Worm (Caenorhabditis elegans) whole organism, L4 larva: ENCODE measurements around the gene R06F6.12.

Experiments
- F10B5.3 ChIP-seq: sonication (generic microtip); optimal IDR thresholded peaks from 2 replicates; lab custom pipeline; 2016; ENCODE audit warnings: mild to moderate bottlenecking, missing genetic modification characterization, missing compliant biosample characterization
- F37D6.2 ChIP-seq: sonication (generic microtip); optimal IDR thresholded peaks from 2 replicates; lab custom pipeline; 2016; ENCODE audit warnings: mild to moderate bottlenecking, missing genetic modification characterization, missing compliant biosample characterization
- F49E8.2 ChIP-seq: sonication (generic microtip); optimal IDR thresholded peaks from 2 replicates; lab custom pipeline; 2016; ENCODE audit warnings: missing compliant biosample characterization, mild to moderate bottlenecking, missing genetic modification characterization, borderline replicate concordance
- T20F7.1 ChIP-seq: fragments of 200-800 bp; sonication (Bioruptor generic); optimal IDR thresholded peaks from 2 replicates; lab custom pipeline; 2018; ENCODE audit warnings: mild to moderate bottlenecking, missing genetic modification characterization, missing compliant biosample characterization
- Y75B8A.6 ChIP-seq: fragments of 200-800 bp; sonication (Bioruptor generic); IDR thresholded peaks from 2 replicates; pipeline ENCODE4 v1.3.6; 2022; ENCODE audit warnings: missing genetic modification reagents, missing genetic modification characterization, missing compliant biosample characterization
- aha-1 ChIP-seq: fragments of 150-350 bp; peaks from one replicate; lab custom pipeline; 2014; ENCODE audit warnings: missing biosample characterization, missing genetic modification characterization
- attf-4 ChIP-seq: sonication (generic microtip); optimal IDR thresholded peaks from 3 replicates; lab custom pipeline; 2017; ENCODE audit warnings: missing biosample characterization, missing genetic modification characterization
- ceh-32 ChIP-seq: sonication (generic microtip); optimal IDR thresholded peaks from 2 replicates; lab custom pipeline; 2016; ENCODE audit warnings: mild to moderate bottlenecking, missing genetic modification characterization, missing compliant biosample characterization; ENCODE audit not compliant: poor library complexity
- ceh-62 ChIP-seq: sonication (generic microtip); optimal IDR thresholded peaks from 2 replicates; lab custom pipeline; 2017; ENCODE audit warnings: missing biosample characterization, missing genetic modification characterization
- ces-1 ChIP-seq: fragments of 150-350 bp; sonication (generic microtip); optimal IDR thresholded peaks from 4 replicates; lab custom pipeline; 2014; ENCODE audit warnings: missing biosample characterization, missing genetic modification reagents, missing genetic modification characterization
- daf-8 ChIP-seq: fragments of 200-800 bp; sonication (Bioruptor generic); IDR thresholded peaks from 2 replicates; pipeline ENCODE4 v1.3.6; 2022; ENCODE audit warnings: missing genetic modification characterization, missing compliant biosample characterization
- dmd-6 ChIP-seq: fragments of 200-800 bp; sonication (Bioruptor generic); IDR thresholded peaks from 2 replicates; pipeline ENCODE4 v1.3.6; 2022; ENCODE audit warnings: missing genetic modification reagents, missing genetic modification characterization, missing compliant biosample characterization
- duxl-1 ChIP-seq: sonication (generic microtip); optimal IDR thresholded peaks from 2 replicates; lab custom pipeline; 2016; ENCODE audit warnings: mild to moderate bottlenecking, missing genetic modification characterization, moderate library complexity, missing compliant biosample characterization; ENCODE audit not compliant: poor library complexity
- egl-27 ChIP-seq: sonication (generic microtip); optimal IDR thresholded peaks from 3 replicates; lab custom pipeline; 2017; ENCODE audit warnings: missing biosample characterization, missing genetic modification reagents, missing genetic modification characterization
- egl-43 ChIP-seq: fragments of 200-800 bp; sonication (Bioruptor generic); IDR thresholded peaks from 2 replicates; pipeline ENCODE4 v1.3.6; 2022; ENCODE audit warnings: missing genetic modification reagents, missing genetic modification characterization, missing compliant biosample characterization
- fkh-10 ChIP-seq: fragments of 150-350 bp; optimal IDR thresholded peaks from 2 replicates; lab custom pipeline; 2014; ENCODE audit warnings: missing biosample characterization, missing genetic modification reagents, missing genetic modification characterization
- gei-8 ChIP-seq: fragments of 200-800 bp; sonication (Bioruptor generic); optimal IDR thresholded peaks from 2 replicates; lab custom pipeline; 2018; ENCODE audit warnings: mild to moderate bottlenecking, missing genetic modification characterization, missing compliant biosample characterization
- hlh-11 ChIP-seq: fragments of 200-800 bp; sonication (Bioruptor generic); optimal IDR thresholded peaks from 2 replicates; lab custom pipeline; 2018; ENCODE audit warnings: mild to moderate bottlenecking, missing genetic modification characterization, missing compliant biosample characterization
- hmg-1.1 ChIP-seq: fragments of 200-800 bp; sonication (Bioruptor generic); IDR thresholded peaks from 2 replicates; pipeline ENCODE4 v1.3.6; 2022; ENCODE audit warnings: missing genetic modification reagents, missing genetic modification characterization, missing compliant biosample characterization
- lin-13 ChIP-seq: fragments of 150-350 bp; optimal IDR thresholded peaks from 2 replicates; lab custom pipeline; 2014; ENCODE audit warnings: missing biosample characterization, missing genetic modification reagents, missing genetic modification characterization
- lin-29 ChIP-seq: fragments of 200-800 bp; sonication (Bioruptor generic); IDR thresholded peaks from 2 replicates; pipeline ENCODE4 v1.3.6; 2022; ENCODE audit warnings: missing genetic modification reagents, missing genetic modification characterization, missing compliant biosample characterization
- lsy-2 ChIP-seq, 2 experiments: fragments of 150-350 bp in 1 of 2; sonication (generic microtip) in 1 of 2; optimal IDR thresholded peaks; 2 replicates each; lab custom pipeline; 2014 to 2017; ENCODE audit warnings: missing biosample characterization in 2 of 2, missing genetic modification characterization in 2 of 2
- madf-5 ChIP-seq, 2 experiments: fragments of 200-800 bp; sonication (Bioruptor generic); IDR thresholded peaks; 2 replicates each; pipeline ENCODE4 v1.3.6; 2022; ENCODE audit warnings: missing compliant biosample characterization in 2 of 2, missing genetic modification characterization in 2 of 2
- mes-2 ChIP-seq: sonication (generic microtip); optimal IDR thresholded peaks from 2 replicates; lab custom pipeline; 2016; ENCODE audit warnings: missing genotype, mild to moderate bottlenecking, missing genetic modification characterization, missing compliant biosample characterization; ENCODE audit not compliant: poor library complexity, severe bottlenecking
- nhr-10 ChIP-seq: fragments of 150-350 bp; optimal IDR thresholded peaks from 2 replicates; lab custom pipeline; 2014; ENCODE audit warnings: missing biosample characterization, missing genetic modification characterization
- nhr-102 ChIP-seq: sonication (generic microtip); optimal IDR thresholded peaks from 2 replicates; lab custom pipeline; 2016; ENCODE audit warnings: mild to moderate bottlenecking, missing genetic modification characterization, moderate library complexity, missing compliant biosample characterization
- nhr-111 ChIP-seq: fragments of 200-800 bp; sonication (Bioruptor generic); optimal IDR thresholded peaks from 2 replicates; lab custom pipeline; 2018; ENCODE audit warnings: mild to moderate bottlenecking, missing genetic modification characterization, missing compliant biosample characterization
- nhr-41 ChIP-seq: fragments of 200-800 bp; sonication (Bioruptor generic); IDR thresholded peaks from 2 replicates; pipeline ENCODE4 v1.3.6; 2022; ENCODE audit warnings: missing genetic modification reagents, missing genetic modification characterization, missing compliant biosample characterization
- pqm-1 ChIP-seq: sonication (generic microtip); optimal IDR thresholded peaks from 2 replicates; lab custom pipeline; 2017; ENCODE audit warnings: missing biosample characterization, missing genetic modification characterization
- set-16 ChIP-seq: fragments of 200-800 bp; sonication (Bioruptor generic); IDR thresholded peaks from 2 replicates; pipeline ENCODE4 v1.3.6; 2022; ENCODE audit warnings: missing genetic modification reagents, missing genetic modification characterization, missing compliant biosample characterization
- zag-1 ChIP-seq: fragments of 150-350 bp; optimal IDR thresholded peaks from 2 replicates; lab custom pipeline; 2014; ENCODE audit warnings: missing biosample characterization, missing genetic modification characterization
- zfp-2 ChIP-seq: sonication (generic microtip); optimal IDR thresholded peaks from 2 replicates; lab custom pipeline; 2016; ENCODE audit warnings: mild to moderate bottlenecking, missing genetic modification characterization, missing compliant biosample characterization
- zfp-3 ChIP-seq: fragments of 200-800 bp; sonication (Bioruptor generic); conservative IDR thresholded peaks from 2 replicates; pipeline ENCODE4 v1.3.6; 2022; ENCODE audit warnings: missing genetic modification reagents, missing genetic modification characterization, missing compliant biosample characterization
- zip-2 ChIP-seq: fragments of 150-350 bp; optimal IDR thresholded peaks from 2 replicates; lab custom pipeline; 2014; ENCODE audit warnings: missing biosample characterization, missing genetic modification characterization
- ztf-7 ChIP-seq: fragments of 150-350 bp; optimal IDR thresholded peaks from 2 replicates; lab custom pipeline; 2014; ENCODE audit warnings: missing biosample characterization, missing genetic modification characterization

Gene R06F6.12

DNA sequence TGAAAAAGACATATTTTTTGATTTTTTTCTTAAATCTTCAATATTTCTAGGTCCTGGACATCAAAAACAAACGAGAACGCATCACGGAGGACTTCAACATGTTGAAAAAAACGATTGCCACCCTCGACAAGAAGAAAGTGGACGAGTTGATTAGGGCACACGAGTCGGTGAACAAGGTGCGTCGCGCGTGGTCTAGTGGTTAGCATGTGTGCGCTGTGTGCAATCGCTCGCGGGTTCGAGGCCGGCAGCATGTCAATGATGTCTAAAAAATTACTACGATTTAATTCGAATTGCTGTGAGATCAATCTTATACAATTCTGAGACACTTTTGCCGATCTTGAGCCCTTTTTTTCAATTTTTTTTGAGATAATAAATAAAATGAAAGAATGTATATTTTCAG is 16.2 kb upstream of the R06F6.12 start (continued):
- TF ChIP-seq lin-29 (GFP tag; lab: Robert Waterston, UW) (peak; percentile 64; the same call in 1 of the 2 replicates), F10B5.3 (tag; lab: Kevin White, UChicago) (peak; percentile 11), T20F7.1 (GFP tag; lab: Kevin White, UChicago) (peak; percentile 74), zip-2 (peak; percentile 42), dmd-6 (GFP tag; lab: Robert Waterston, UW) (peak; percentile 72), ceh-32 (tag; lab: Kevin White, UChicago) (peak; percentile 57), nhr-102 (tag; lab: Kevin White, UChicago) (peak; percentile 84), Y75B8A.6 (GFP tag; lab: Robert Waterston, UW) (0 out of 2 replicates have a peak, but pooled peaks have one; percentile 60), attf-4 (tag; lab: Kevin White, UChicago) (no peak), ztf-7 (tag; lab: Kevin White, UChicago) (peak; percentile 69), hlh-11 (tag; lab: Kevin White, UChicago) (peak; percentile 72), nhr-41 (GFP tag; lab: Robert Waterston, UW) (peak; percentile 37; the same call in 1 of the 2 replicates)

- no peak for TF ChIP-seq F37D6.2
- no peak for TF ChIP-seq zag-1 (tag; lab: Kevin White, UChicago)
- TF ChIP-seq zfp-2 (tag; lab: Kevin White, UChicago) = no peak
- TF ChIP-seq gei-8 (GFP tag; lab: Kevin White, UChicago) = no peak
- no peak for TF ChIP-seq madf-5 (GFP tag; IDR thresholded peaks at IDR 0.05; lab: Robert Waterston, UW)
- no peak for TF ChIP-seq daf-8
- TF ChIP-seq nhr-41 (GFP tag; lab: Robert Waterston, UW) = no peak
- TF ChIP-seq pqm-1 (tag; lab: Kevin White, UChicago) = no peak
- no peak for TF ChIP-seq hmg-1.1 (GFP tag; lab: Robert Waterston, UW)
- no peak for TF ChIP-seq lsy-2 (tag; optimal IDR thresholded peaks at IDR 0.05; lab: Kevin White, UChicago)
- TF ChIP-seq mes-2 (tag; lab: Kevin White, UChicago) = no peak
- TF ChIP-seq zfp-3 (GFP tag; lab: Robert Waterston, UW) = no peak
- no peak for TF ChIP-seq fkh-10 (GFP tag; lab: Kevin White, UChicago)
- TF ChIP-seq duxl-1 (tag; lab: Kevin White, UChicago) = no peak
- no peak for TF ChIP-seq F49E8.2 (tag; lab: Kevin White, UChicago)
- no peak for TF ChIP-seq nhr-111 (GFP tag; lab: Kevin White, UChicago)
- no peak for TF ChIP-seq egl-43
- no peak for TF ChIP-seq lin-13
- no peak for TF ChIP-seq ces-1 (GFP tag; lab: Kevin White, UChicago)
- no peak for TF ChIP-seq egl-27
These were observed 14.7 kb upstream of the R06F6.12 start for ce11 chrII:10838550-10838949.

DNA sequence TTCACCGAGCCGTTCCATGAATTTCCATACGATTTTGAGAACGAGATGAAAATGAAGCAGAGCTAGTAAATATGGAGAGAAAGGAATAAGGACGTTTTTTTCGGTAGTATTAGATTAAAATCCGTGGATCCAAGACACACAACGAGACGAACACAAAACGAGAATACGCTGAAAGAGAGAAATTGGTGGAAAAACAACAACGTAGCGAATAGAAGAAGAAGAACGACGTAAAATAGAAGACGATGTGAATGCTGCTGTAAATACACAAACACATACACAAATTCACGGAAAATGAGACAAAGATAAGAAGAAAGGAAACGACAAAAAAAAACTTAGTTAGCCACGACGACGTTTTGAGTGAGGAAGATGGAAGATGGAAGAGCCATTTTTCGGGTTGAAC is 10.8 kb upstream of the R06F6.12 start:
- TF ChIP-seq aha-1 (tag; lab: Kevin White, UChicago) = peak; percentile 90
- no peak for TF ChIP-seq ceh-62

- 0 out of 2 replicates have a peak, but pooled peaks have one; percentile 21 for TF ChIP-seq hmg-1.1 (GFP tag; lab: Robert Waterston, UW)
- TF ChIP-seq nhr-10 (tag; lab: Kevin White, UChicago) = no peak
- 0 out of 2 replicates have a peak, but pooled peaks have one; percentile 14 for TF ChIP-seq set-16 (GFP tag; lab: Robert Waterston, UW)
These were observed 5.7 kb upstream of the R06F6.12 start for ce11 chrII:10829572-10829971.
